Fruit fly (Drosophila melanogaster) whole organism: ENCODE results near the gene CSN6.

Source experiments
- CG8478 ChIP-seq: fragments of >200 bp; optimal IDR thresholded peaks from 2 replicates; lab custom pipeline; 2018; ENCODE audit warnings: inconsistent platforms
- Dll ChIP-seq: fragments of >200 bp; optimal IDR thresholded peaks from 2 replicates; lab custom pipeline; 2017
- EcR ChIP-seq, 2 experiments: fragments of >200 bp; optimal IDR thresholded peaks; 2 replicates each; lab custom pipeline; 2017; ENCODE audit warnings: missing biosample characterization in 2 of 2, missing genetic modification characterization in 2 of 2, missing genetic modification reagents in 2 of 2
- pan ChIP-seq: fragments of >200 bp; optimal IDR thresholded peaks from 2 replicates; lab custom pipeline; 2017
- psq ChIP-seq: fragments of >200 bp; optimal IDR thresholded peaks from 2 replicates; lab custom pipeline; 2017
- usp ChIP-seq: fragments of >200 bp; optimal IDR thresholded peaks from 2 replicates; lab custom pipeline; 2017; ENCODE audit warnings: missing biosample characterization, missing genetic modification characterization, mixed read lengths

- no peak for TF ChIP-seq Dll
- TF ChIP-seq pan (lab: Kevin White, UChicago), result no peak
- TF ChIP-seq usp (GFP tag; lab: Kevin White, UChicago), result no peak
- TF ChIP-seq psq, result no peak
- TF ChIP-seq EcR (GFP tag; optimal IDR thresholded peaks at IDR 0.05; lab: Kevin White, UChicago), result no peak
- TF ChIP-seq CG8478 (lab: Kevin White, UChicago), result no peak
Observed at dm6 chr3R:22576096-22576697, 4.4 kb upstream of the CSN6 start.
